Worm (Caenorhabditis elegans): ENCODE results near the gene H11L12.1.

DNA sequence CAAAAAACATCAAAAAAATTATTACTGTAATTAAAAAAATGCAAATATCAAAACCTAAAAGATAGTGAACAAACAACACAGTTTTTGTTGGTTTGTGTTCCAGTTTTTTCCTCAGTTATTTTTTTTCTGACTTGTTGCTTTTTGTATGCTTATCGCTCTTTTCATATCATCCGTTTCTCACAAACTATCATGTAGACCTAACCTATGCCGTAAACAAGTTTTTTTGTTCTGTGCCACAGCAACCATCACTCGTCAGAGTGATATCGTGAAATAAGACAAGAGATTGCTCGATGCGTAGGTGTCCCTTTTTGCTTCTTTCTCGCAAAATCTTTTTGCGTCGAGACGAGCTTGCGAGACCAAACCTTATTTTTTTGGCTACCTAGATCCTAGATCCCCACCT, 39.2 kb downstream of the H11L12.1 start:
- TF ChIP-seq elt-3 (tag; optimal IDR thresholded peaks at IDR 0.05) (no peak), sma-3 (GFP tag; optimal IDR thresholded peaks at IDR 0.05) (no peak), snpc-4 (tag; optimal IDR thresholded peaks at IDR 0.05) (no peak), nhr-21 (tag; optimal IDR thresholded peaks at IDR 0.05) (no peak)
